Worm (Caenorhabditis elegans) whole organism, mixed stage, embryonic: ENCODE measurements around the gene srt-30.

Experiments used
- blmp-1 ChIP-seq: fragments of 150-350 bp; optimal IDR thresholded peaks from 2 replicates; lab custom pipeline; 2014; ENCODE audit warnings: missing biosample characterization, missing genetic modification characterization
- ceh-39 ChIP-seq: fragments of 150-350 bp; optimal IDR thresholded peaks from 2 replicates; lab custom pipeline; 2014; ENCODE audit warnings: missing biosample characterization, missing genetic modification characterization
- elt-1 ChIP-seq: sonication (generic microtip); optimal IDR thresholded peaks from 2 replicates; lab custom pipeline; 2017; ENCODE audit warnings: missing genetic modification characterization, mild to moderate bottlenecking, missing compliant biosample characterization, antibody characterized with exemption, moderate library complexity, borderline replicate concordance; ENCODE audit not compliant: insufficient read depth
- elt-3 ChIP-seq: fragments of 150-350 bp; optimal IDR thresholded peaks from 2 replicates; lab custom pipeline; 2014; ENCODE audit warnings: missing biosample characterization, missing genetic modification characterization
- lin-13 ChIP-seq: fragments of 150-350 bp; optimal IDR thresholded peaks from 2 replicates; lab custom pipeline; 2014; ENCODE audit warnings: missing biosample characterization, missing genetic modification characterization
- nhr-12 ChIP-seq: fragments of 150-350 bp; optimal IDR thresholded peaks from 2 replicates; lab custom pipeline; 2014; ENCODE audit warnings: missing biosample characterization, missing genetic modification characterization
- nhr-237 ChIP-seq: fragments of 150-350 bp; optimal IDR thresholded peaks from 2 replicates; lab custom pipeline; 2014; ENCODE audit warnings: missing biosample characterization, missing genetic modification characterization
- sem-2 ChIP-seq: fragments of 200-800 bp; sonication (Bioruptor generic); optimal IDR thresholded peaks from 2 replicates; lab custom pipeline; 2018; ENCODE audit warnings: mild to moderate bottlenecking, missing genetic modification characterization, missing compliant biosample characterization
- snpc-4 ChIP-seq: fragments of 150-350 bp; optimal IDR thresholded peaks from 2 replicates; lab custom pipeline; 2014; ENCODE audit warnings: missing biosample characterization, missing genetic modification characterization
- unc-62 ChIP-seq: fragments of 150-350 bp; optimal IDR thresholded peaks from 2 replicates; lab custom pipeline; 2014; ENCODE audit warnings: missing biosample characterization, missing genetic modification reagents, missing genetic modification characterization
- ztf-11 ChIP-seq: fragments of 150-350 bp; optimal IDR thresholded peaks from 2 replicates; lab custom pipeline; 2014; ENCODE audit warnings: missing biosample characterization, missing genetic modification characterization

ce11 chrV:3832661-3833060 lies 32.4 kb upstream of the srt-30 start:
- TF ChIP-seq lin-13, result no peak
- no peak for TF ChIP-seq nhr-237 (tag; lab: Kevin White, UChicago)
- TF ChIP-seq blmp-1, result no peak
- TF ChIP-seq elt-3, result no peak
- TF ChIP-seq ceh-39 (tag; lab: Kevin White, UChicago), result no peak
- TF ChIP-seq snpc-4 (tag; lab: Kevin White, UChicago), result no peak
- TF ChIP-seq ztf-11 (tag; lab: Kevin White, UChicago), result no peak
- TF ChIP-seq sem-2 (GFP tag; lab: Kevin White, UChicago), result no peak
- TF ChIP-seq unc-62 (GFP tag; lab: Kevin White, UChicago), result no peak
- no peak for TF ChIP-seq elt-1
- TF ChIP-seq nhr-12 (tag; lab: Kevin White, UChicago), result no peak
